Fruit fly (Drosophila melanogaster) whole organism, prepupa: ENCODE data around the gene CG6254.

Experiments used
- CG3032 ChIP-seq: fragments of 200-800 bp; optimal IDR thresholded peaks from 2 replicates; lab custom pipeline; 2019; ENCODE audit warnings: missing biosample characterization, mild to moderate bottlenecking, missing genetic modification characterization, moderate library complexity
- CG6163 ChIP-seq: fragments of 200-800 bp; sonication (Bioruptor generic); IDR thresholded peaks from 3 replicates; pipeline ENCODE4 v1.3.6; 2022; ENCODE audit warnings: missing biosample characterization, missing genetic modification characterization
- CG6792 ChIP-seq: fragments of 200-800 bp; sonication (Bioruptor generic); optimal IDR thresholded peaks from 3 replicates; lab custom pipeline; 2016; ENCODE audit warnings: missing biosample characterization, missing genetic modification characterization
- CG6854 ChIP-seq: fragments of 200-800 bp; sonication (Bioruptor generic); optimal IDR thresholded peaks from 2 replicates; lab custom pipeline; 2017; ENCODE audit warnings: missing biosample characterization, mild to moderate bottlenecking, missing genetic modification characterization
- CG8632 ChIP-seq: fragments of 200-800 bp; sonication (Bioruptor generic); optimal IDR thresholded peaks from 3 replicates; lab custom pipeline; 2016; ENCODE audit warnings: missing biosample characterization, missing genetic modification characterization
- Gug ChIP-seq: fragments of 200-800 bp; sonication (Bioruptor generic); IDR thresholded peaks from 2 replicates; pipeline ENCODE4 v1.3.6; 2022; ENCODE audit warnings: missing biosample characterization, missing genetic modification characterization
- OdsH ChIP-seq: fragments of 200-800 bp; sonication (Bioruptor generic); optimal IDR thresholded peaks from 3 replicates; lab custom pipeline; 2016; ENCODE audit warnings: missing biosample characterization, missing genetic modification characterization
- Sox14 ChIP-seq: fragments of 200-800 bp; sonication (Bioruptor generic); optimal IDR thresholded peaks from 3 replicates; lab custom pipeline; 2016; ENCODE audit warnings: missing biosample characterization, missing genetic modification characterization
- cyc ChIP-seq: fragments of 200-800 bp; sonication (Bioruptor generic); optimal IDR thresholded peaks from 3 replicates; lab custom pipeline; 2016; ENCODE audit warnings: missing biosample characterization, missing genetic modification characterization
- dsx ChIP-seq: fragments of 200-800 bp; optimal IDR thresholded peaks from 3 replicates; lab custom pipeline; 2019; ENCODE audit warnings: missing biosample characterization, mild to moderate bottlenecking, missing genetic modification characterization, moderate library complexity; ENCODE audit not compliant: poor library complexity, severe bottlenecking
- esn ChIP-seq: fragments of 200-800 bp; sonication (Bioruptor generic); optimal IDR thresholded peaks from 2 replicates; lab custom pipeline; 2016; ENCODE audit warnings: missing biosample characterization, mild to moderate bottlenecking, missing genetic modification characterization, moderate library complexity
- fd85E ChIP-seq: fragments of 200-800 bp; sonication (Bioruptor generic); optimal IDR thresholded peaks from 3 replicates; lab custom pipeline; 2016; ENCODE audit warnings: missing biosample characterization, missing genetic modification characterization
- lz ChIP-seq: fragments of 200-800 bp; sonication (Bioruptor generic); optimal IDR thresholded peaks from 3 replicates; lab custom pipeline; 2016; ENCODE audit warnings: missing biosample characterization, missing genetic modification characterization
- pdm3 ChIP-seq: fragments of 200-800 bp; sonication (Bioruptor generic); optimal IDR thresholded peaks from 3 replicates; lab custom pipeline; 2016; ENCODE audit warnings: missing biosample characterization, missing genetic modification characterization

DNA sequence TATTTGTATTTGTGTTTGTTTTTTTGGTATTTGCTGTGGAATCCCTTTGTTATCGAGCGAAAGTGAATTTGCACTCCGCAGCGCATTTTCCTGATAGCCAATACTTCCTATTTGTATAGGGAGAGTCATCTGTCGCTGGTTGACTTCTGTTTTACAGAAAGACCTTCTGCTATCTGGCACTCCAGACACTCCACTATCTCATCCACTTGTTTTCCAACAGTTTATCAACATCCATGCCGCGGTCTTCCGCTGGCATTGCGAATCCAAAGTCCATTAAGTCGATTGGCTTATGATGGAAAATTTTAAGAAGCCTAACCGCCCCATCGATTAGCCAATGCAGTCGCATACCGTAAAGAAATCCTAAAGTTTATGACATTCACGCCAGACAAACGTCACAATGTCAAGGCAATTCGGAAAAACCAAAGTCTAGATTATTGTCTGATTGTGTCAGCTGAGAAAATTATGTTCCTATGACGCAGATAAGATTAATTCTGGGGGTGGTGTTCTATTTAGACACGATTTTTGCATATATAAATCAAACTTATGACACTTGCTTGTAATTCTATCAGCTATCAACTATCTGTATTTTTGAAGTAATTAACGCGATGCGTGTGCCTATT, 46.1 kb downstream of the CG6254 start:
- no peak for TF ChIP-seq fd85E (GFP tag; lab: Kevin White, UChicago)
- TF ChIP-seq CG6792: no peak
- no peak for TF ChIP-seq CG6854 (GFP tag; lab: Kevin White, UChicago)
- TF ChIP-seq CG3032 (tag; lab: Kevin White, UChicago): no peak
- TF ChIP-seq Sox14 (GFP tag; lab: Kevin White, UChicago): no peak
- TF ChIP-seq Gug (GFP tag; lab: Robert Waterston, UW): no peak
- TF ChIP-seq OdsH: no peak
- TF ChIP-seq lz: no peak
- no peak for TF ChIP-seq pdm3 (GFP tag; lab: Kevin White, UChicago)
- no peak for TF ChIP-seq dsx (GFP tag; lab: Kevin White, UChicago)
- TF ChIP-seq esn (GFP tag; lab: Kevin White, UChicago): no peak
- no peak for TF ChIP-seq CG6163
- no peak for TF ChIP-seq cyc (GFP tag; lab: Kevin White, UChicago)
- no peak for TF ChIP-seq CG8632 (GFP tag; lab: Kevin White, UChicago)
